Worm (Caenorhabditis elegans) whole organism, mixed stage, embryonic: Measurements from ENCODE around the gene M05D6.1.

ENCODE experiments used
- ces-1 ChIP-seq: fragments of 150-350 bp; optimal IDR thresholded peaks from 2 replicates; lab custom pipeline; 2014; ENCODE audit warnings: missing biosample characterization, missing genetic modification reagents, missing genetic modification characterization
- cnd-1 ChIP-seq: fragments of 200-800 bp; sonication (Bioruptor generic); optimal IDR thresholded peaks from 2 replicates; lab custom pipeline; 2018; ENCODE audit warnings: mild to moderate bottlenecking, missing genetic modification characterization, missing compliant biosample characterization
- elt-1 ChIP-seq: sonication (generic microtip); optimal IDR thresholded peaks from 2 replicates; lab custom pipeline; 2017; ENCODE audit warnings: missing genetic modification characterization, mild to moderate bottlenecking, missing compliant biosample characterization, antibody characterized with exemption, moderate library complexity, borderline replicate concordance; ENCODE audit not compliant: insufficient read depth
- elt-3 ChIP-seq: fragments of 150-350 bp; optimal IDR thresholded peaks from 2 replicates; lab custom pipeline; 2014; ENCODE audit warnings: missing biosample characterization, missing genetic modification characterization
- hlh-1 ChIP-seq: fragments of 150-350 bp; optimal IDR thresholded peaks from 2 replicates; lab custom pipeline; 2014; ENCODE audit warnings: missing biosample characterization, missing genetic modification reagents, missing genetic modification characterization
- mep-1 ChIP-seq: fragments of 150-350 bp; optimal IDR thresholded peaks from 2 replicates; lab custom pipeline; 2017; ENCODE audit warnings: missing biosample characterization, missing genetic modification reagents, missing genetic modification characterization, inconsistent platforms
- nhr-237 ChIP-seq: fragments of 150-350 bp; optimal IDR thresholded peaks from 2 replicates; lab custom pipeline; 2014; ENCODE audit warnings: missing biosample characterization, missing genetic modification characterization
- nhr-76 ChIP-seq: sonication (generic microtip); optimal IDR thresholded peaks from 2 replicates; lab custom pipeline; 2017; ENCODE audit warnings: missing biosample characterization, missing genetic modification characterization
- sptf-1 ChIP-seq: sonication (generic microtip); optimal IDR thresholded peaks from 2 replicates; lab custom pipeline; 2017; ENCODE audit warnings: mild to moderate bottlenecking, missing genetic modification characterization, moderate library complexity, missing compliant biosample characterization
- tbx-8 ChIP-seq: fragments of 200-800 bp; sonication (Bioruptor generic); optimal IDR thresholded peaks from 2 replicates; lab custom pipeline; 2018; ENCODE audit warnings: mild to moderate bottlenecking, missing genetic modification characterization, moderate library complexity, missing compliant biosample characterization
- unc-120 ChIP-seq: sonication (generic microtip); optimal IDR thresholded peaks from 2 replicates; lab custom pipeline; 2017; ENCODE audit warnings: missing genetic modification characterization, missing compliant biosample characterization; ENCODE audit not compliant: poor library complexity, severe bottlenecking
- unc-62 ChIP-seq: fragments of 150-350 bp; optimal IDR thresholded peaks from 2 replicates; lab custom pipeline; 2014; ENCODE audit warnings: missing biosample characterization, missing genetic modification reagents, missing genetic modification characterization

ce11 chrII:8520625-8521024 lies 45.4 kb upstream of the M05D6.1 start, which contains the start of gene cht-2:
- TF ChIP-seq nhr-237 (tag; lab: Kevin White, UChicago) (no peak), unc-62 (GFP tag; lab: Kevin White, UChicago) (no peak), mep-1 (no peak), elt-1 (tag; lab: Kevin White, UChicago) (no peak), sptf-1 (tag; lab: Kevin White, UChicago) (no peak), tbx-8 (GFP tag; lab: Kevin White, UChicago) (no peak), cnd-1 (tag; lab: Kevin White, UChicago) (no peak), hlh-1 (tag; lab: Kevin White, UChicago) (no peak), nhr-76 (tag; lab: Kevin White, UChicago) (no peak), ces-1 (GFP tag; lab: Kevin White, UChicago) (no peak), unc-120 (tag; lab: Kevin White, UChicago) (no peak), elt-3 (tag; lab: Kevin White, UChicago) (no peak)
